Fruit fly (Drosophila melanogaster) whole organism, pupa: ENCODE measurements around the gene Gbeta13F.

Source experiments
- CG10348 ChIP-seq: fragments of 200-800 bp; sonication (Bioruptor generic); IDR thresholded peaks from 2 replicates; pipeline ENCODE4 v1.3.6; 2022; ENCODE audit warnings: missing biosample characterization, missing genetic modification characterization
- CG12605 ChIP-seq: fragments of 200-800 bp; sonication (Bioruptor generic); IDR thresholded peaks from 2 replicates; pipeline ENCODE4 v1.3.6; 2022; ENCODE audit warnings: missing biosample characterization, missing genetic modification characterization
- CG13204 ChIP-seq: fragments of 200-800 bp; sonication (Bioruptor generic); optimal IDR thresholded peaks from 2 replicates; lab custom pipeline; 2018; ENCODE audit warnings: missing biosample characterization, mild to moderate bottlenecking, missing genetic modification characterization, moderate library complexity
- CG14655 ChIP-seq: fragments of 200-800 bp; sonication (Bioruptor generic); optimal IDR thresholded peaks from 3 replicates; lab custom pipeline; 2017; ENCODE audit warnings: mild to moderate bottlenecking, missing biosample characterization, missing genetic modification reagents, missing genetic modification characterization
- CG15710 ChIP-seq: fragments of 200-800 bp; sonication (Bioruptor generic); optimal IDR thresholded peaks from 2 replicates; lab custom pipeline; 2018; ENCODE audit warnings: missing biosample characterization, mild to moderate bottlenecking, missing genetic modification characterization, moderate library complexity
- CG17806 ChIP-seq: fragments of 200-800 bp; sonication (Bioruptor generic); optimal IDR thresholded peaks from 2 replicates; lab custom pipeline; 2018; ENCODE audit warnings: missing biosample characterization, mild to moderate bottlenecking, missing genetic modification characterization, moderate library complexity
- CG32121 ChIP-seq: fragments of 200-800 bp; sonication (Bioruptor generic); IDR thresholded peaks from 2 replicates; pipeline ENCODE4 v1.3.6; 2022; ENCODE audit warnings: missing biosample characterization, missing genetic modification characterization
- CG34367 ChIP-seq: fragments of 200-800 bp; sonication (Bioruptor generic); optimal IDR thresholded peaks from 2 replicates; lab custom pipeline; 2018; ENCODE audit warnings: missing biosample characterization, mild to moderate bottlenecking, missing genetic modification characterization
- CG4496 ChIP-seq: fragments of 200-800 bp; sonication (Bioruptor generic); IDR thresholded peaks from 3 replicates; pipeline ENCODE4 v1.3.6; 2022; ENCODE audit warnings: missing biosample characterization, missing genetic modification characterization
- CG8159 ChIP-seq: fragments of 200-800 bp; sonication (Bioruptor generic); optimal IDR thresholded peaks from 3 replicates; lab custom pipeline; 2018; ENCODE audit warnings: missing biosample characterization, mild to moderate bottlenecking, missing genetic modification characterization, moderate library complexity
- CG8301 ChIP-seq: fragments of 200-800 bp; sonication (Bioruptor generic); optimal IDR thresholded peaks from 2 replicates; lab custom pipeline; 2018; ENCODE audit warnings: missing biosample characterization, mild to moderate bottlenecking, missing genetic modification characterization
- CG9948 ChIP-seq: fragments of 200-800 bp; sonication (Bioruptor generic); optimal IDR thresholded peaks from 2 replicates; lab custom pipeline; 2018; ENCODE audit warnings: missing biosample characterization, mild to moderate bottlenecking, missing genetic modification characterization, moderate library complexity
- D1 ChIP-seq: fragments of 200-800 bp; sonication (Bioruptor generic); optimal IDR thresholded peaks from 2 replicates; lab custom pipeline; 2018; ENCODE audit warnings: missing biosample characterization, mild to moderate bottlenecking, missing genetic modification characterization, moderate library complexity
- EcR ChIP-seq: fragments of 200-800 bp; sonication (Bioruptor generic); optimal IDR thresholded peaks from 3 replicates; lab custom pipeline; 2019; ENCODE audit warnings: missing biosample characterization, missing genetic modification characterization, mild to moderate bottlenecking, moderate library complexity, missing genetic modification reagents
- Ets98B ChIP-seq: fragments of 200-800 bp; sonication (Bioruptor generic); IDR thresholded peaks from 2 replicates; pipeline ENCODE4 v1.3.6; 2022; ENCODE audit warnings: missing biosample characterization, missing genetic modification characterization
- Pif1A ChIP-seq: fragments of 200-800 bp; sonication (Bioruptor generic); optimal IDR thresholded peaks from 3 replicates; lab custom pipeline; 2016; ENCODE audit warnings: missing biosample characterization, missing genetic modification characterization
- Pif1B ChIP-seq: fragments of 200-800 bp; sonication (Bioruptor generic); optimal IDR thresholded peaks from 3 replicates; lab custom pipeline; 2016; ENCODE audit warnings: missing biosample characterization, missing genetic modification characterization
- Snoo ChIP-seq: fragments of 200-800 bp; sonication (Bioruptor generic); optimal IDR thresholded peaks from 3 replicates; lab custom pipeline; 2017; ENCODE audit warnings: missing biosample characterization, mild to moderate bottlenecking, missing genetic modification characterization, inconsistent platforms
- fd96Ca ChIP-seq: fragments of 200-800 bp; sonication (Bioruptor generic); IDR thresholded peaks from 3 replicates; pipeline ENCODE4 v1.3.6; 2022; ENCODE audit warnings: missing biosample characterization, missing genetic modification characterization
- gl ChIP-seq: fragments of 200-800 bp; sonication (Bioruptor generic); optimal IDR thresholded peaks from 2 replicates; lab custom pipeline; 2018; ENCODE audit warnings: missing biosample characterization, mild to moderate bottlenecking, missing genetic modification characterization
- rn ChIP-seq: fragments of 200-800 bp; sonication (Bioruptor generic); IDR thresholded peaks from 2 replicates; pipeline ENCODE4 v1.3.6; 2022; ENCODE audit warnings: missing biosample characterization, missing genetic modification characterization

Gene Gbeta13F

dm6 chrX:15859869-15860268 is at the start of gene Gbeta13F:
Gbeta13F (plus strand) TSS chrX:15860115.
- TF ChIP-seq D1 (tag; lab: Kevin White, UChicago) (no peak), CG4496 (GFP tag; lab: Robert Waterston, UW) (peak; percentile 33; the same call in 2 of the 3 replicates)

dm6 chrX:15811666-15812614 is 48.0 kb upstream of the Gbeta13F start:
- TF ChIP-seq Pif1B (GFP tag; lab: Kevin White, UChicago) (peak; percentile 47), CG17806 (tag; lab: Kevin White, UChicago) (no peak), CG12605 (GFP tag; lab: Robert Waterston, UW) (peak; percentile 67), Ets98B (GFP tag; lab: Robert Waterston, UW) (peak; percentile 84), CG4496 (GFP tag; lab: Robert Waterston, UW) (peak; percentile 71), EcR (GFP tag; lab: Kevin White, UChicago) (peak; percentile 31), Pif1A (GFP tag; lab: Kevin White, UChicago) (no peak), Snoo (tag; lab: Kevin White, UChicago) (no peak), CG14655 (no peak), CG8301 (no peak), fd96Ca (GFP tag; lab: Robert Waterston, UW) (peak; percentile 68), CG13204 (GFP tag; lab: Kevin White, UChicago) (no peak), CG34367 (tag; lab: Kevin White, UChicago) (no peak), gl (tag; lab: Kevin White, UChicago) (no peak), D1 (tag; lab: Kevin White, UChicago) (no peak), CG15710 (tag; lab: Kevin White, UChicago) (no peak), CG9948 (tag; lab: Kevin White, UChicago) (no peak), rn (no peak), CG8159 (tag; lab: Kevin White, UChicago) (no peak), CG10348 (GFP tag; lab: Robert Waterston, UW) (no peak), CG32121 (GFP tag; lab: Robert Waterston, UW) (peak; percentile 73; the same call in 1 of the 2 replicates)
- TF ChIP-seq, all 21 proteins: peak for 7

dm6 chrX:15812615-15812995 is 47.3 kb upstream of the Gbeta13F start:
- peak; percentile 1 for TF ChIP-seq CG14655
- TF ChIP-seq CG15710 (tag; lab: Kevin White, UChicago), result no peak
- TF ChIP-seq CG4496 (GFP tag; lab: Robert Waterston, UW), result peak; percentile 22; the same call in 1 of the 3 replicates

dm6 chrX:15813224-15813623 is 46.7 kb upstream of the Gbeta13F start:
- TF ChIP-seq CG13204 (GFP tag; lab: Kevin White, UChicago), result no peak
- no peak for TF ChIP-seq CG34367 (tag; lab: Kevin White, UChicago)
- no peak for TF ChIP-seq CG17806 (tag; lab: Kevin White, UChicago)
- no peak for TF ChIP-seq EcR (GFP tag; lab: Kevin White, UChicago)
- TF ChIP-seq Pif1A (GFP tag; lab: Kevin White, UChicago), result no peak
- no peak for TF ChIP-seq CG4496 (GFP tag; lab: Robert Waterston, UW)
- TF ChIP-seq Snoo (tag; lab: Kevin White, UChicago), result no peak
- TF ChIP-seq fd96Ca (GFP tag; lab: Robert Waterston, UW), result no peak
- no peak for TF ChIP-seq rn
- no peak for TF ChIP-seq Ets98B (GFP tag; lab: Robert Waterston, UW)
- no peak for TF ChIP-seq gl (tag; lab: Kevin White, UChicago)
- TF ChIP-seq D1 (tag; lab: Kevin White, UChicago), result no peak
- no peak for TF ChIP-seq CG32121 (GFP tag; lab: Robert Waterston, UW)

dm6 chrX:15814485-15814884 is 45.4 kb upstream of the Gbeta13F start:
- TF ChIP-seq D1 (tag; lab: Kevin White, UChicago) (no peak), CG10348 (GFP tag; lab: Robert Waterston, UW) (no peak), CG8159 (tag; lab: Kevin White, UChicago) (no peak), CG9948 (tag; lab: Kevin White, UChicago) (no peak), EcR (GFP tag; lab: Kevin White, UChicago) (no peak), fd96Ca (GFP tag; lab: Robert Waterston, UW) (no peak), CG34367 (tag; lab: Kevin White, UChicago) (no peak), gl (tag; lab: Kevin White, UChicago) (no peak), Pif1B (GFP tag; lab: Kevin White, UChicago) (no peak), Ets98B (GFP tag; lab: Robert Waterston, UW) (no peak), CG4496 (GFP tag; lab: Robert Waterston, UW) (no peak), CG15710 (tag; lab: Kevin White, UChicago) (no peak), CG32121 (GFP tag; lab: Robert Waterston, UW) (no peak)

- TF ChIP-seq Snoo (tag; lab: Kevin White, UChicago) (no peak), Pif1A (GFP tag; lab: Kevin White, UChicago) (no peak), CG13204 (GFP tag; lab: Kevin White, UChicago) (no peak), Ets98B (GFP tag; lab: Robert Waterston, UW) (no peak), EcR (GFP tag; lab: Kevin White, UChicago) (no peak), CG12605 (GFP tag; lab: Robert Waterston, UW) (no peak), CG10348 (GFP tag; lab: Robert Waterston, UW) (no peak), CG17806 (tag; lab: Kevin White, UChicago) (no peak), rn (no peak)
Observed at dm6 chrX:15816127-15816526, 43.8 kb upstream of the Gbeta13F start.
